In genomic region chrIII:9228190-9228589, ce11 we compare ENCODE assay signal across 1 worm cellular context.
TF ChIP-seq lines count a peak whose summit lies in the region.

No protein-coding gene starts in this region.

TF ChIP-seq in whole organism, L1 larva, 84 proteins besides CTCF, POLR2A, EP300 and RAD21 (continued from another document):
- TF ChIP-seq isw-1 (GFP tag; IDR thresholded peaks at IDR 0.05; lab: Robert Waterston, UW) (no peak), C34B4.2 (tag; optimal IDR thresholded peaks at IDR 0.05; lab: Kevin White, UChicago) (no peak), lsy-2 (tag; optimal IDR thresholded peaks at IDR 0.05; lab: Kevin White, UChicago) (peak; percentile 50 to 86), sox-4 (tag; optimal IDR thresholded peaks at IDR 0.05; lab: Kevin White, UChicago) (no peak), fkh-4 (tag; optimal IDR thresholded peaks at IDR 0.05; lab: Kevin White, UChicago; ENCODE audit: borderline replicate concordance) (no peak), hlh-17 (GFP tag; optimal IDR thresholded peaks at IDR 0.05; lab: Kevin White, UChicago; ENCODE audit: borderline replicate concordance) (no peak), aly-2 (tag; optimal IDR thresholded peaks at IDR 0.05; lab: Kevin White, UChicago) (no peak), ceh-8 (GFP tag; optimal IDR thresholded peaks at IDR 0.05; lab: Kevin White, UChicago) (no peak), ces-1 (GFP tag; optimal IDR thresholded peaks at IDR 0.05; lab: Kevin White, UChicago) (no peak), nhr-77 (tag; optimal IDR thresholded peaks at IDR 0.05; lab: Kevin White, UChicago) (peak; percentile 46), unc-98 (GFP tag; IDR thresholded peaks at IDR 0.05; lab: Robert Waterston, UW) (no peak), fos-1 (tag; optimal IDR thresholded peaks at IDR 0.05; lab: Kevin White, UChicago) (no peak), elt-3 (tag; optimal IDR thresholded peaks at IDR 0.05; lab: Kevin White, UChicago) (no peak), ceh-90 (tag; optimal IDR thresholded peaks at IDR 0.05; lab: Kevin White, UChicago) (no peak), lir-3 (tag; optimal IDR thresholded peaks at IDR 0.05; lab: Kevin White, UChicago; ENCODE audit: poor library complexity) (no peak), sup-37 (GFP tag; optimal IDR thresholded peaks at IDR 0.05; lab: Kevin White, UChicago) (no peak), hlh-4 (tag; optimal IDR thresholded peaks at IDR 0.05; lab: Kevin White, UChicago) (no peak), blmp-1 (tag; optimal IDR thresholded peaks at IDR 0.05; lab: Kevin White, UChicago) (peak; percentile 61), ceh-63 (GFP tag; optimal IDR thresholded peaks at IDR 0.05; lab: Kevin White, UChicago) (no peak), nhr-28 (tag; optimal IDR thresholded peaks at IDR 0.05; lab: Kevin White, UChicago) (no peak), ceh-82 (tag; optimal IDR thresholded peaks at IDR 0.05; lab: Kevin White, UChicago) (peak in 2 of 3 experiments; percentile 8 to 49), mep-1 (tag; optimal IDR thresholded peaks at IDR 0.05; lab: Kevin White, UChicago) (peak; percentile 76), F16B12.6 (tag; optimal IDR thresholded peaks at IDR 0.05; lab: Kevin White, UChicago) (peak; percentile 52), snu-23 (GFP tag; optimal IDR thresholded peaks at IDR 0.05; lab: Kevin White, UChicago) (peak; percentile 55), lin-39 (tag; optimal IDR thresholded peaks at IDR 0.05; lab: Kevin White, UChicago) (no peak), C04F5.9 (tag; optimal IDR thresholded peaks at IDR 0.05; lab: Kevin White, UChicago) (no peak)
